Worm (Caenorhabditis elegans) whole organism, L3 larva: Measurements from ENCODE around the gene str-153.

Experiments used
- R02D3.7 ChIP-seq: fragments of 150-350 bp; optimal IDR thresholded peaks from 2 replicates; lab custom pipeline; 2014; ENCODE audit warnings: missing biosample characterization, missing genetic modification characterization
- ZK546.5 ChIP-seq: sonication (generic microtip); optimal IDR thresholded peaks from 2 replicates; lab custom pipeline; 2017; ENCODE audit warnings: missing biosample characterization, missing genetic modification characterization
- aly-2 ChIP-seq: fragments of 150-350 bp; optimal IDR thresholded peaks from 2 replicates; lab custom pipeline; 2014; ENCODE audit warnings: missing biosample characterization, missing genetic modification characterization
- ama-1 ChIP-seq: fragments of 150-350 bp; optimal IDR thresholded peaks from 2 replicates; lab custom pipeline; 2018
- ceh-16 ChIP-seq: sonication (generic microtip); optimal IDR thresholded peaks from 2 replicates; lab custom pipeline; 2017; ENCODE audit warnings: missing biosample characterization, missing genetic modification characterization
- ceh-28 ChIP-seq: fragments of 150-350 bp; optimal IDR thresholded peaks from 2 replicates; lab custom pipeline; 2014; ENCODE audit warnings: missing biosample characterization, missing genetic modification reagents, missing genetic modification characterization
- ceh-82 ChIP-seq: fragments of 150-350 bp; optimal IDR thresholded peaks from 2 replicates; lab custom pipeline; 2014; ENCODE audit warnings: missing biosample characterization, missing genetic modification characterization
- ceh-9 ChIP-seq: sonication (generic microtip); optimal IDR thresholded peaks from 2 replicates; lab custom pipeline; 2018; ENCODE audit warnings: missing biosample characterization, missing genetic modification characterization
- daf-12 ChIP-seq: fragments of 150-350 bp; optimal IDR thresholded peaks from 2 replicates; lab custom pipeline; 2014; ENCODE audit warnings: missing biosample characterization, missing genetic modification reagents, missing genetic modification characterization
- egl-27 ChIP-seq: sonication (generic microtip); optimal IDR thresholded peaks from 4 replicates; lab custom pipeline; 2017; ENCODE audit warnings: missing biosample characterization, missing genetic modification reagents, missing genetic modification characterization
- egl-5 ChIP-seq: fragments of 150-350 bp; optimal IDR thresholded peaks from 2 replicates; lab custom pipeline; 2017; ENCODE audit warnings: missing biosample characterization, missing genetic modification reagents, missing genetic modification characterization, inconsistent platforms
- elt-2 ChIP-seq: sonication (generic microtip); optimal IDR thresholded peaks from 2 replicates; lab custom pipeline; 2016; ENCODE audit warnings: missing genetic modification reagents, mild to moderate bottlenecking, missing genetic modification characterization, missing compliant biosample characterization
- elt-3 ChIP-seq, 3 experiments: fragments of 150-350 bp in 1 of 3; sonication (generic microtip) in 2 of 3; optimal IDR thresholded peaks; 2 replicates in 2 of 3; 4 replicates in 1 of 3; lab custom pipeline; 2014 to 2017; ENCODE audit warnings: missing biosample characterization in 3 of 3, missing genetic modification characterization in 3 of 3
- eor-1 ChIP-seq, 2 experiments: fragments of 150-350 bp; optimal IDR thresholded peaks; 2 replicates each; lab custom pipeline; 2014 to 2018; ENCODE audit warnings: missing biosample characterization in 2 of 2, missing genetic modification characterization in 2 of 2
- fkh-2 ChIP-seq: fragments of 150-350 bp; optimal IDR thresholded peaks from 2 replicates; lab custom pipeline; 2014; ENCODE audit warnings: missing biosample characterization, missing genetic modification reagents, missing genetic modification characterization
- fos-1 ChIP-seq: fragments of 150-350 bp; optimal IDR thresholded peaks from 2 replicates; lab custom pipeline; 2014; ENCODE audit warnings: missing biosample characterization, missing genetic modification characterization
- hmg-11 ChIP-seq: sonication (generic microtip); optimal IDR thresholded peaks from 2 replicates; lab custom pipeline; 2016; ENCODE audit warnings: missing genetic modification characterization, missing compliant biosample characterization
- jun-1 ChIP-seq: fragments of 150-350 bp; optimal IDR thresholded peaks from 2 replicates; lab custom pipeline; 2014; ENCODE audit warnings: missing biosample characterization, missing genetic modification reagents, missing genetic modification characterization
- lin-39 ChIP-seq: fragments of 150-350 bp; optimal IDR thresholded peaks from 2 replicates; lab custom pipeline; 2018; ENCODE audit warnings: missing biosample characterization, missing genetic modification reagents, missing genetic modification characterization
- lsy-12 ChIP-seq: sonication (generic microtip); optimal IDR thresholded peaks from 2 replicates; lab custom pipeline; 2016; ENCODE audit warnings: mild to moderate bottlenecking, missing genetic modification characterization, missing compliant biosample characterization
- mdl-1 ChIP-seq: fragments of 150-350 bp; optimal IDR thresholded peaks from 2 replicates; lab custom pipeline; 2014; ENCODE audit warnings: missing biosample characterization, missing genetic modification characterization
- mml-1 ChIP-seq: fragments of 150-350 bp; sonication (generic microtip); optimal IDR thresholded peaks from 3 replicates; lab custom pipeline; 2014; ENCODE audit warnings: missing biosample characterization, missing genetic modification characterization
- nhr-11 ChIP-seq: fragments of 150-350 bp; optimal IDR thresholded peaks from 2 replicates; lab custom pipeline; 2014; ENCODE audit warnings: missing biosample characterization, missing genetic modification characterization
- nhr-23 ChIP-seq: fragments of 150-350 bp; optimal IDR thresholded peaks from 2 replicates; lab custom pipeline; 2014; ENCODE audit warnings: missing biosample characterization, missing genetic modification reagents, missing genetic modification characterization
- nhr-237 ChIP-seq: fragments of 150-350 bp; optimal IDR thresholded peaks from 2 replicates; lab custom pipeline; 2014; ENCODE audit warnings: missing biosample characterization, missing genetic modification characterization
- nhr-25 ChIP-seq: sonication (generic microtip); optimal IDR thresholded peaks from 2 replicates; lab custom pipeline; 2017; ENCODE audit warnings: missing biosample characterization, missing genetic modification characterization
- nhr-28 ChIP-seq: fragments of 150-350 bp; optimal IDR thresholded peaks from 2 replicates; lab custom pipeline; 2014; ENCODE audit warnings: missing biosample characterization, missing genetic modification characterization
- nhr-43 ChIP-seq: sonication (generic microtip); optimal IDR thresholded peaks from 2 replicates; lab custom pipeline; 2016; ENCODE audit warnings: mild to moderate bottlenecking, missing genetic modification characterization, missing compliant biosample characterization; ENCODE audit not compliant: poor library complexity, severe bottlenecking
- nhr-67 ChIP-seq: fragments of 150-350 bp; optimal IDR thresholded peaks from 2 replicates; lab custom pipeline; 2014; ENCODE audit warnings: missing biosample characterization, missing genetic modification characterization
- nhr-77 ChIP-seq: fragments of 150-350 bp; optimal IDR thresholded peaks from 2 replicates; lab custom pipeline; 2014; ENCODE audit warnings: missing biosample characterization, missing genetic modification characterization
- pha-4 ChIP-seq: fragments of 150-350 bp; optimal IDR thresholded peaks from 2 replicates; lab custom pipeline; 2014; ENCODE audit warnings: missing biosample characterization, missing genetic modification reagents, missing genetic modification characterization
- sea-2 ChIP-seq: fragments of 150-350 bp; sonication (generic microtip); optimal IDR thresholded peaks from 4 replicates; lab custom pipeline; 2014; ENCODE audit warnings: missing biosample characterization, missing genetic modification reagents, missing genetic modification characterization
- skn-1 ChIP-seq: fragments of 150-350 bp; optimal IDR thresholded peaks from 2 replicates; lab custom pipeline; 2014; ENCODE audit warnings: missing biosample characterization, missing genetic modification characterization
- snpc-4 ChIP-seq: fragments of 150-350 bp; optimal IDR thresholded peaks from 2 replicates; lab custom pipeline; 2014; ENCODE audit warnings: missing biosample characterization, missing genetic modification characterization
- tbx-2 ChIP-seq: sonication (generic microtip); optimal IDR thresholded peaks from 2 replicates; lab custom pipeline; 2016; ENCODE audit warnings: mild to moderate bottlenecking, missing genetic modification characterization, missing compliant biosample characterization
- unc-62 ChIP-seq: fragments of 150-350 bp; sonication (generic microtip); optimal IDR thresholded peaks from 4 replicates; lab custom pipeline; 2014; ENCODE audit warnings: missing biosample characterization, missing genetic modification reagents, missing genetic modification characterization
- zag-1 ChIP-seq: fragments of 150-350 bp; optimal IDR thresholded peaks from 2 replicates; lab custom pipeline; 2014; ENCODE audit warnings: missing biosample characterization, missing genetic modification characterization
- ztf-11 ChIP-seq: fragments of 150-350 bp; optimal IDR thresholded peaks from 2 replicates; lab custom pipeline; 2014; ENCODE audit warnings: missing biosample characterization, missing genetic modification characterization

str-153 gene

DNA sequence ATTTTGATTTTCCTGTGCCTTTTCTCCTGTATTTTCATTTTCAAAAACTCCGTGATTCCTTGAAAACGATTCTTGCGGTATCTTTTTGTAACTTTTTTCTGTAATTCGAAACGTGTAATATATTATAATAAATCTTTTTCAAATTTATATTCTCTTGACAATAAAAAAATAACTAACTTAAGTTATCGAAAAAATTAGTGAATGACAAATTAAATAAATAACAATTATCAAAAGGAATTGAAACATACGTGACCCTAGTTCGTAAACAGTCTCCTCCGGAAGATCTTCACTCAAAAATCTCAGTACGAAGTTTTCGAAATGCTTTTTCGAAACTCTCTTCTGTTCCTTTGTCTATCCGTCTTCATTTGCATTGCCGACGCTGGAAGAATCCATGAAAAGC lies 43.7 kb upstream of the str-153 start, which contains the start of gene T08B6.9:
TSS of gene T08B6.9 (plus strand) at position 301 of the 400 bp plus-strand sequence.
- TF ChIP-seq pha-4 (tag; lab: Kevin White, UChicago) (no peak), unc-62 (GFP tag; lab: Kevin White, UChicago) (no peak), fos-1 (tag; lab: Kevin White, UChicago) (no peak), ceh-16 (tag; lab: Kevin White, UChicago) (no peak), nhr-43 (tag; lab: Kevin White, UChicago) (no peak), zag-1 (no peak), elt-3 (tag; optimal IDR thresholded peaks at IDR 0.05; lab: Kevin White, UChicago) (no peak), mdl-1 (no peak), nhr-77 (tag; lab: Kevin White, UChicago) (no peak), egl-27 (no peak), daf-12 (tag; lab: Kevin White, UChicago) (no peak), nhr-237 (no peak), nhr-11 (tag; lab: Kevin White, UChicago) (no peak), elt-2 (tag; lab: Kevin White, UChicago) (no peak), jun-1 (tag; lab: Kevin White, UChicago) (no peak)

DNA sequence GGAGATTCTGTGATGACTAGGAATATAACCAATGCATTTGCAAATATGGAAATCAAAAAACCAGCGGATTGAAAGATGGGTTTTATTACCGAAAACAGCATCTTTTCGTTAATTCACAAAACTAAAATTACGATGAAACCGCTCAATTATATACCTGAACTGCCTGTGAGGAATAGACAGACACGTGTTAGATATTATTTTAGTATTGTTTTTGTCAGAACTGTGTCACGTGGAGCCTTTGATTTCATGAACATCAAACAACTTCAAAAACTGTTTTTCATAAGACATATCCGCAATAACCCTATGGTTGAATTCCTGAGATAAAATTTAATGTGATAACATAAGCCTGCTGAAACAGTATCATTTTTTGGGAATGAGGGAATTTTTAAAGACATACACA lies 30.2 kb upstream of the str-153 start, which contains the start of gene str-161:
TSS of gene str-161 (minus strand) at position 101 of the 400 bp plus-strand sequence.
- TF ChIP-seq ceh-16 (tag; lab: Kevin White, UChicago) (no peak), unc-62 (GFP tag; lab: Kevin White, UChicago) (no peak), nhr-237 (no peak), ceh-9 (no peak), eor-1 (tag; optimal IDR thresholded peaks at IDR 0.05; lab: Kevin White, UChicago) (no peak), skn-1 (no peak), nhr-28 (no peak), nhr-11 (tag; lab: Kevin White, UChicago) (no peak), nhr-25 (tag; lab: Kevin White, UChicago) (no peak), lin-39 (no peak), ceh-82 (no peak), lsy-12 (tag; lab: Kevin White, UChicago) (no peak), hmg-11 (no peak), ama-1 (lab: Kevin White, UChicago) (no peak)

DNA sequence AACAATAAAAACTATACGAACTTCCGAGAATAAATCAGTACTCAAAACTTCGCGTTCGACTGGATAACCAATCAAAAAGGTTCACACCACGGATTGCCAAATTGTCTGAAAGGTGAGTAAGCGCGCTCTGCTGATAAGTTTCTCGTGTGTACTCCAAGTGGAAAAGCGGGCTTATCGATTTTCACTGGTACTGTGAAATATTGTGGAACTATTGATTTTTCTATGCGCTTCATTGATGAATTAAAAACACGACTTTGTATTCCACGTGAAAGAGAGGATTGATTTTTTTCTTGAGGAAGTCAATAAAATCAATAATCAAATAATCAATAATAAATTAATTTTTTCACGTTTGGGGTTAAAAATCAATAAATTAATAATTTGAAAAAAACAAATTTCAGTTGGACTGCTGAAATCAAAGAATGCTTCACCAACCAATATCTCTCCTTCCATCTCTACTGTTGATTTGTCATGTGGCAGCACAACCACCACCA lies 28.5 kb upstream of the str-153 start, which contains the start of gene T08B6.4:
TSS of gene T08B6.4 (plus strand) at position 51 of the 491 bp plus-strand sequence.
- TF ChIP-seq ZK546.5 (tag; lab: Kevin White, UChicago) (no peak), ceh-28 (tag; lab: Kevin White, UChicago) (peak; percentile 79)

ce11 chrIV:4909039-4909438 lies 25.2 kb upstream of the str-153 start, which contains the start of gene str-159:
str-159 (plus strand) TSS chrIV:4909339.
- TF ChIP-seq ZK546.5 (tag; lab: Kevin White, UChicago) (no peak), skn-1 (no peak), mml-1 (tag; lab: Kevin White, UChicago) (no peak), R02D3.7 (tag; lab: Kevin White, UChicago) (no peak), zag-1 (no peak), egl-5 (no peak), nhr-25 (tag; lab: Kevin White, UChicago) (no peak), egl-27 (no peak), elt-3 (tag; optimal IDR thresholded peaks at IDR 0.05; lab: Kevin White, UChicago) (no peak), nhr-77 (tag; lab: Kevin White, UChicago) (no peak), mdl-1 (no peak), fos-1 (tag; lab: Kevin White, UChicago) (no peak), aly-2 (tag; lab: Kevin White, UChicago) (no peak), nhr-237 (no peak), snpc-4 (tag; lab: Kevin White, UChicago) (no peak)

DNA sequence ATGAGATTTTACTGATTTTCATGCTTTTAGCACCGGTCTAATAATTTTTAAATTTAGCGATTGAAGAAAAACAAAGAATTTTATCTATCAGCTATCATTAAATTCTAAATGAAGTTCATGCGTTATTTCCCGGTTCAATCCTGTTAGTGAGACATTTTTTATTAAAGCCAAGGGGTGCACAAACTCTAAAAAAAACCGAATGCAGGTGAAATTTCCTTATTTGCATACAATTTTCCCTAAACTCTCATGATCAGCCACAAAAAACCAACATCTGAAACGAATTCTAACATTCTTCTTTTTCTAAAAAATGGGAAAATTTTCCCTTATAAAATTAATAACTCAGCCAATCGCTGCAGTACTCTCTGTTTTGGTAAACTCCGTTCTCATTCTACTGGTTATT lies 21.1 kb upstream of the str-153 start, which contains the start of gene str-156:
TSS of gene str-156 (plus strand) at position 301 of the 400 bp plus-strand sequence.
- TF ChIP-seq tbx-2, result no peak
- TF ChIP-seq nhr-23, result no peak
- no peak for TF ChIP-seq ceh-9
- TF ChIP-seq nhr-77 (tag; lab: Kevin White, UChicago), result no peak
- TF ChIP-seq sea-2, result no peak
- no peak for TF ChIP-seq egl-27
- no peak for TF ChIP-seq pha-4 (tag; lab: Kevin White, UChicago)
- TF ChIP-seq egl-5, result no peak
- no peak for TF ChIP-seq elt-2 (tag; lab: Kevin White, UChicago)
- no peak for TF ChIP-seq fkh-2 (tag; lab: Kevin White, UChicago)
- no peak for TF ChIP-seq ztf-11 (tag; lab: Kevin White, UChicago)
- TF ChIP-seq unc-62 (GFP tag; lab: Kevin White, UChicago), result no peak
- TF ChIP-seq jun-1 (tag; lab: Kevin White, UChicago), result no peak
- TF ChIP-seq nhr-43 (tag; lab: Kevin White, UChicago), result no peak
- no peak for TF ChIP-seq R02D3.7 (tag; lab: Kevin White, UChicago)
- no peak for TF ChIP-seq nhr-28
- no peak for TF ChIP-seq skn-1
- TF ChIP-seq nhr-67 (tag; lab: Kevin White, UChicago), result no peak
- TF ChIP-seq ceh-28 (tag; lab: Kevin White, UChicago), result no peak
- TF ChIP-seq, all 47 proteins: peak for 0
